Fruit fly (Drosophila melanogaster) whole organism, embryonic: Measurements from ENCODE around the gene CG4291.
A peak's percentile ranks its signal among the peaks of the same experiment; 100 is the strongest.

Experiments used
- Asciz ChIP-seq: fragments of 200-800 bp; sonication (Bioruptor generic); optimal IDR thresholded peaks from 2 replicates; lab custom pipeline; 2017; ENCODE audit warnings: missing biosample characterization, mild to moderate bottlenecking, missing genetic modification characterization, missing genetic modification reagents
- Atf-2 ChIP-seq: fragments of 200-800 bp; sonication (Bioruptor generic); optimal IDR thresholded peaks from 2 replicates; lab custom pipeline; 2016; ENCODE audit warnings: missing biosample characterization, missing genetic modification characterization
- Atf6 ChIP-seq: fragments of 200-800 bp; sonication (Bioruptor generic); IDR thresholded peaks from 2 replicates; pipeline ENCODE4 v1.3.6; 2022; ENCODE audit warnings: missing biosample characterization, missing genetic modification characterization
- BtbVII ChIP-seq: fragments of 200-800 bp; sonication (Bioruptor generic); optimal IDR thresholded peaks from 3 replicates; lab custom pipeline; 2017; ENCODE audit warnings: missing biosample characterization, mild to moderate bottlenecking, missing genetic modification characterization
- CG10209 ChIP-seq: fragments of 200-800 bp; sonication (Bioruptor generic); optimal IDR thresholded peaks from 3 replicates; lab custom pipeline; 2017; ENCODE audit warnings: missing biosample characterization, mild to moderate bottlenecking, missing genetic modification characterization, missing genetic modification reagents
- CG10267 ChIP-seq: fragments of 200-800 bp; sonication (Bioruptor generic); optimal IDR thresholded peaks from 2 replicates; lab custom pipeline; 2018; ENCODE audit warnings: missing biosample characterization, mild to moderate bottlenecking, missing genetic modification characterization, moderate library complexity
- CG13894 ChIP-seq: fragments of 200-800 bp; sonication (Bioruptor generic); optimal IDR thresholded peaks from 3 replicates; lab custom pipeline; 2018; ENCODE audit warnings: missing biosample characterization, mild to moderate bottlenecking, missing genetic modification characterization, moderate library complexity
- CG1529 ChIP-seq: fragments of 200-800 bp; sonication (Bioruptor generic); optimal IDR thresholded peaks from 3 replicates; lab custom pipeline; 2018; ENCODE audit warnings: missing biosample characterization, missing genetic modification characterization
- CG15601 ChIP-seq: fragments of 200-800 bp; sonication (Bioruptor generic); optimal IDR thresholded peaks from 3 replicates; lab custom pipeline; 2019; ENCODE audit warnings: missing biosample characterization, mild to moderate bottlenecking, missing genetic modification characterization, moderate library complexity
- CG15696 ChIP-seq: fragments of 200-800 bp; sonication (Bioruptor generic); optimal IDR thresholded peaks from 2 replicates; lab custom pipeline; 2019; ENCODE audit warnings: missing biosample characterization, mild to moderate bottlenecking, missing genetic modification characterization, moderate library complexity
- CG17802 ChIP-seq: fragments of 200-800 bp; sonication (Bioruptor generic); optimal IDR thresholded peaks from 2 replicates; lab custom pipeline; 2018; ENCODE audit warnings: missing biosample characterization, mild to moderate bottlenecking, missing genetic modification characterization, moderate library complexity
- CG2120 ChIP-seq: fragments of 200-800 bp; sonication (Bioruptor generic); optimal IDR thresholded peaks from 3 replicates; lab custom pipeline; 2016; ENCODE audit warnings: missing biosample characterization, missing genetic modification characterization
- CG2712 ChIP-seq: fragments of 200-800 bp; optimal IDR thresholded peaks from 3 replicates; lab custom pipeline; 2019; ENCODE audit warnings: missing biosample characterization, mild to moderate bottlenecking, missing genetic modification characterization, moderate library complexity
- CG2875 ChIP-seq: fragments of 200-800 bp; sonication (Bioruptor generic); optimal IDR thresholded peaks from 2 replicates; lab custom pipeline; 2017; ENCODE audit warnings: missing biosample characterization, mild to moderate bottlenecking, missing genetic modification characterization, missing genetic modification reagents
- CG3163 ChIP-seq: fragments of 200-800 bp; sonication (Bioruptor generic); optimal IDR thresholded peaks from 3 replicates; lab custom pipeline; 2016; ENCODE audit warnings: missing biosample characterization, missing genetic modification characterization
- CG32767 ChIP-seq: fragments of 200-800 bp; sonication (Bioruptor generic); IDR thresholded peaks from 2 replicates; pipeline ENCODE4 v1.3.6; 2022; ENCODE audit warnings: missing biosample characterization, missing genetic modification characterization
- CG32772 ChIP-seq: fragments of 200-800 bp; sonication (Bioruptor generic); IDR thresholded peaks from 2 replicates; pipeline ENCODE4 v1.3.6; 2022; ENCODE audit warnings: missing biosample characterization, missing genetic modification characterization
- CG3281 ChIP-seq: fragments of 200-800 bp; sonication (Bioruptor generic); optimal IDR thresholded peaks from 3 replicates; lab custom pipeline; 2017; ENCODE audit warnings: missing biosample characterization, mild to moderate bottlenecking, missing genetic modification characterization
- CG34422 ChIP-seq: fragments of 200-800 bp; sonication (Bioruptor generic); IDR thresholded peaks from 3 replicates; pipeline ENCODE4 v1.3.6; 2022; ENCODE audit warnings: missing biosample characterization, missing genetic modification characterization
- CG4424 ChIP-seq: fragments of 200-800 bp; sonication (Bioruptor generic); optimal IDR thresholded peaks from 3 replicates; lab custom pipeline; 2016; ENCODE audit warnings: missing biosample characterization, missing genetic modification characterization
- CG4617 ChIP-seq: fragments of 200-800 bp; sonication (Bioruptor generic); optimal IDR thresholded peaks from 3 replicates; lab custom pipeline; 2016; ENCODE audit warnings: missing biosample characterization, missing genetic modification characterization, borderline replicate concordance
- CG5180 ChIP-seq: fragments of 200-800 bp; sonication (Bioruptor generic); optimal IDR thresholded peaks from 3 replicates; lab custom pipeline; 2017; ENCODE audit warnings: missing biosample characterization, missing genetic modification characterization, mild to moderate bottlenecking, moderate library complexity, missing genetic modification reagents
- CG6272 ChIP-seq: fragments of 200-800 bp; sonication (Bioruptor generic); IDR thresholded peaks from 2 replicates; pipeline ENCODE4 v1.3.6; 2022; ENCODE audit warnings: missing biosample characterization, missing genetic modification characterization
- CG6813 ChIP-seq: fragments of 200-800 bp; sonication (Bioruptor generic); optimal IDR thresholded peaks from 2 replicates; lab custom pipeline; 2017; ENCODE audit warnings: missing biosample characterization, missing genetic modification characterization, mild to moderate bottlenecking, moderate library complexity, missing genetic modification reagents
- CG8281 ChIP-seq: fragments of 200-800 bp; sonication (Bioruptor generic); optimal IDR thresholded peaks from 2 replicates; lab custom pipeline; 2018; ENCODE audit warnings: missing biosample characterization, mild to moderate bottlenecking, missing genetic modification characterization, moderate library complexity
- CG8388 ChIP-seq: fragments of 200-800 bp; sonication (Bioruptor generic); optimal IDR thresholded peaks from 2 replicates; lab custom pipeline; 2019; ENCODE audit warnings: missing biosample characterization, mild to moderate bottlenecking, missing genetic modification characterization, moderate library complexity
- CG9932 ChIP-seq: fragments of 200-800 bp; sonication (Bioruptor generic); IDR thresholded peaks from 2 replicates; pipeline ENCODE4 v1.3.6; 2022; ENCODE audit warnings: missing biosample characterization, missing genetic modification characterization
- CoRest ChIP-seq: fragments of 200-800 bp; sonication (Bioruptor generic); optimal IDR thresholded peaks from 3 replicates; lab custom pipeline; 2018; ENCODE audit warnings: missing biosample characterization, mild to moderate bottlenecking, missing genetic modification characterization, moderate library complexity
- D ChIP-seq, 2 experiments: fragments of 200-800 bp in 1 of 2; fragments of >200 bp in 1 of 2; sonication (Bioruptor generic) in 1 of 2; optimal IDR thresholded peaks; 2 replicates in 1 of 2; 3 replicates in 1 of 2; lab custom pipeline; 2017; ENCODE audit warnings: mild to moderate bottlenecking in 1 of 2, missing biosample characterization in 1 of 2, missing genetic modification characterization in 1 of 2, missing genetic modification reagents in 1 of 2
- Doc2 ChIP-seq: fragments of 200-800 bp; sonication (Bioruptor generic); IDR thresholded peaks from 2 replicates; pipeline ENCODE4 v1.3.6; 2022; ENCODE audit warnings: missing biosample characterization, missing genetic modification characterization
- Hand ChIP-seq: fragments of 200-800 bp; sonication (Bioruptor generic); optimal IDR thresholded peaks from 2 replicates; lab custom pipeline; 2017; ENCODE audit warnings: mild to moderate bottlenecking, missing biosample characterization, missing genetic modification reagents, missing genetic modification characterization
- PHDP ChIP-seq: fragments of 200-800 bp; sonication (Bioruptor generic); optimal IDR thresholded peaks from 3 replicates; lab custom pipeline; 2018; ENCODE audit warnings: missing biosample characterization, mild to moderate bottlenecking, missing genetic modification characterization, moderate library complexity
- Pdp1 ChIP-seq, 2 experiments: fragments of 200-800 bp; sonication (Bioruptor generic); optimal IDR thresholded peaks; 3 replicates each; lab custom pipeline; 2016; ENCODE audit warnings: missing biosample characterization in 2 of 2, missing genetic modification characterization in 2 of 2, mild to moderate bottlenecking in 1 of 2, moderate library complexity in 1 of 2
- Stat92E ChIP-seq, 3 experiments: fragments of >200 bp in 2 of 3; fragments of 200-800 bp in 1 of 3; sonication (Bioruptor generic) in 1 of 3; optimal IDR thresholded peaks; 2 replicates each; lab custom pipeline; 2017 to 2019; ENCODE audit warnings: missing biosample characterization in 3 of 3, missing genetic modification characterization in 3 of 3, mild to moderate bottlenecking in 1 of 3, moderate library complexity in 1 of 3
- Trl ChIP-seq, 3 experiments: fragments of >200 bp in 2 of 3; fragments of 200-800 bp in 1 of 3; sonication (Bioruptor generic) in 1 of 3; optimal IDR thresholded peaks; 2 replicates in 1 of 3; 3 replicates in 2 of 3; lab custom pipeline; 2016 to 2017; ENCODE audit warnings: missing biosample characterization in 1 of 3, missing genetic modification characterization in 1 of 3
- aop ChIP-seq: fragments of 200-800 bp; sonication (Bioruptor generic); IDR thresholded peaks from 2 replicates; pipeline ENCODE4 v1.3.6; 2022; ENCODE audit warnings: missing biosample characterization, missing genetic modification characterization
- cato ChIP-seq: fragments of 200-800 bp; sonication (Bioruptor generic); optimal IDR thresholded peaks from 2 replicates; lab custom pipeline; 2016; ENCODE audit warnings: missing biosample characterization, missing genetic modification characterization, borderline replicate concordance
- corto ChIP-seq: fragments of 200-800 bp; sonication (Bioruptor generic); optimal IDR thresholded peaks from 2 replicates; lab custom pipeline; 2016; ENCODE audit warnings: missing biosample characterization, mild to moderate bottlenecking, missing genetic modification characterization, moderate library complexity
- ewg ChIP-seq: fragments of 200-800 bp; sonication (Bioruptor generic); optimal IDR thresholded peaks from 3 replicates; lab custom pipeline; 2017; ENCODE audit warnings: mild to moderate bottlenecking, missing biosample characterization, missing genetic modification reagents, missing genetic modification characterization
- gfzf ChIP-seq: fragments of 200-800 bp; sonication (Bioruptor generic); optimal IDR thresholded peaks from 2 replicates; lab custom pipeline; 2016; ENCODE audit warnings: missing biosample characterization, mild to moderate bottlenecking, missing genetic modification characterization, moderate library complexity
- gro ChIP-seq: fragments of 200-800 bp; sonication (Bioruptor generic); optimal IDR thresholded peaks from 2 replicates; lab custom pipeline; 2016; ENCODE audit warnings: missing biosample characterization, missing genetic modification characterization
- hbn ChIP-seq: fragments of 200-800 bp; sonication (Bioruptor generic); IDR thresholded peaks from 2 replicates; pipeline ENCODE4 v1.3.6; 2022; ENCODE audit warnings: missing biosample characterization, missing genetic modification characterization; ENCODE audit not compliant: partially characterized antibody
- kay ChIP-seq: fragments of 200-800 bp; sonication (Bioruptor generic); optimal IDR thresholded peaks from 2 replicates; lab custom pipeline; 2016; ENCODE audit warnings: missing biosample characterization, missing genetic modification characterization
- schlank ChIP-seq: fragments of 200-800 bp; sonication (Bioruptor generic); optimal IDR thresholded peaks from 2 replicates; lab custom pipeline; 2018; ENCODE audit warnings: missing biosample characterization, mild to moderate bottlenecking, missing genetic modification characterization
- ssp ChIP-seq: fragments of 200-800 bp; sonication (Bioruptor generic); IDR thresholded peaks from 2 replicates; pipeline ENCODE4 v1.3.6; 2022; ENCODE audit warnings: missing biosample characterization, missing genetic modification characterization
- zf30C ChIP-seq: fragments of 200-800 bp; sonication (Bioruptor generic); optimal IDR thresholded peaks from 3 replicates; lab custom pipeline; 2018; ENCODE audit warnings: missing biosample characterization, mild to moderate bottlenecking, missing genetic modification characterization

CG4291 gene

dm6 chr2L:846167-846868, 6.2 kb downstream of the CG4291 start (continued):
- TF ChIP-seq Asciz (GFP tag; lab: Kevin White, UChicago) (peak; percentile 75), ewg (GFP tag; lab: Kevin White, UChicago) (peak; percentile 52), Trl (optimal IDR thresholded peaks at IDR 0.05; lab: Kevin White, UChicago) (no peak), Trl (GFP tag; optimal IDR thresholded peaks at IDR 0.05; lab: Kevin White, UChicago) (peak; percentile 38), zf30C (peak; percentile 37), CG1529 (peak; percentile 23), CG3163 (peak; percentile 25), CG13894 (tag; lab: Kevin White, UChicago) (no peak), CG32767 (GFP tag; lab: Robert Waterston, UW) (0 out of 2 replicates have a peak, but pooled peaks have one; percentile 26), Atf6 (GFP tag; lab: Robert Waterston, UW) (no peak), CG15601 (tag; lab: Kevin White, UChicago) (peak; percentile 39), PHDP (tag; lab: Kevin White, UChicago) (peak; percentile 74), CG2120 (peak; percentile 54), kay (GFP tag; lab: Kevin White, UChicago) (peak; percentile 15), CoRest (peak; percentile 68), CG4617 (GFP tag; lab: Kevin White, UChicago) (no peak), schlank (tag; lab: Kevin White, UChicago) (no peak), hbn (GFP tag; lab: Robert Waterston, UW) (no peak), CG2875 (GFP tag; lab: Kevin White, UChicago) (peak; percentile 56), CG9932 (GFP tag; lab: Robert Waterston, UW) (peak; percentile 48; the same call in 1 of the 2 replicates), corto (GFP tag; lab: Kevin White, UChicago) (peak; percentile 8), CG6272 (GFP tag; lab: Robert Waterston, UW) (peak; percentile 40; the same call in 1 of the 2 replicates), gro (GFP tag; lab: Kevin White, UChicago) (peak; percentile 32), CG5180 (GFP tag; lab: Kevin White, UChicago) (peak; percentile 45), gfzf (GFP tag; lab: Kevin White, UChicago) (no peak), CG2712 (tag; lab: Kevin White, UChicago) (peak; percentile 62), aop (0 out of 2 replicates have a peak, but pooled peaks have one; percentile 38), CG8388 (GFP tag; lab: Kevin White, UChicago) (peak; percentile 67), CG3281 (GFP tag; lab: Kevin White, UChicago) (peak; percentile 55), Stat92E (GFP tag; optimal IDR thresholded peaks at IDR 0.05; lab: Kevin White, UChicago) (peak in 1 of 3 experiments; percentile 95), D (optimal IDR thresholded peaks at IDR 0.05; lab: Kevin White, UChicago) (no peak), D (GFP tag; optimal IDR thresholded peaks at IDR 0.05; lab: Kevin White, UChicago) (peak; percentile 40), CG32772 (peak; percentile 19; the same call in 1 of the 2 replicates), CG8281 (tag; lab: Kevin White, UChicago) (peak; percentile 11), cato (GFP tag; lab: Kevin White, UChicago) (peak; percentile 1), CG10267 (peak; percentile 42), Doc2 (GFP tag; lab: Robert Waterston, UW) (no peak), ssp (GFP tag; lab: Robert Waterston, UW) (peak; percentile 7; the same call in 1 of the 2 replicates), Pdp1 (GFP tag; optimal IDR thresholded peaks at IDR 0.05; lab: Kevin White, UChicago) (peak; percentile 43 to 56), CG10209 (GFP tag; lab: Kevin White, UChicago) (peak; percentile 58), CG4424 (GFP tag; lab: Kevin White, UChicago) (peak; percentile 56), CG6813 (peak; percentile 41), Atf-2 (GFP tag; lab: Kevin White, UChicago) (peak; percentile 42), CG15696 (no peak), BtbVII (peak; percentile 37), CG34422 (GFP tag; lab: Robert Waterston, UW) (peak; percentile 8; the same call in 1 of the 3 replicates), CG17802 (tag; lab: Kevin White, UChicago) (peak; percentile 34), Hand (GFP tag; lab: Kevin White, UChicago) (no peak)
